Fruit fly (Drosophila melanogaster) whole organism, embryonic: ENCODE data around the gene CG2909.

Experiments used
- Abd-B ChIP-seq: fragments of 200-800 bp; sonication (Bioruptor generic); optimal IDR thresholded peaks from 2 replicates; lab custom pipeline; 2018; ENCODE audit warnings: missing biosample characterization, mild to moderate bottlenecking, missing genetic modification characterization, moderate library complexity
- Atf-2 ChIP-seq: fragments of 200-800 bp; sonication (Bioruptor generic); optimal IDR thresholded peaks from 2 replicates; lab custom pipeline; 2016; ENCODE audit warnings: missing biosample characterization, missing genetic modification characterization
- Atf6 ChIP-seq: fragments of 200-800 bp; sonication (Bioruptor generic); IDR thresholded peaks from 2 replicates; pipeline ENCODE4 v1.3.6; 2022; ENCODE audit warnings: missing biosample characterization, missing genetic modification characterization
- Blimp-1 ChIP-seq: fragments of 200-800 bp; sonication (Bioruptor generic); optimal IDR thresholded peaks from 3 replicates; lab custom pipeline; 2018; ENCODE audit warnings: missing biosample characterization, missing genetic modification characterization, mild to moderate bottlenecking, moderate library complexity, missing genetic modification reagents
- CG12104 ChIP-seq: fragments of 200-800 bp; sonication (Bioruptor generic); optimal IDR thresholded peaks from 3 replicates; lab custom pipeline; 2016; ENCODE audit warnings: missing biosample characterization, missing genetic modification characterization
- CG12219 ChIP-seq: fragments of 200-800 bp; sonication (Bioruptor generic); optimal IDR thresholded peaks from 3 replicates; lab custom pipeline; 2018; ENCODE audit warnings: missing biosample characterization, mild to moderate bottlenecking, missing genetic modification characterization
- CG12391 ChIP-seq: fragments of 200-800 bp; sonication (Bioruptor generic); optimal IDR thresholded peaks from 3 replicates; lab custom pipeline; 2018; ENCODE audit warnings: missing biosample characterization, mild to moderate bottlenecking, missing genetic modification characterization, moderate library complexity
- CG14710 ChIP-seq: fragments of 200-800 bp; sonication (Bioruptor generic); optimal IDR thresholded peaks from 3 replicates; lab custom pipeline; 2019; ENCODE audit warnings: missing biosample characterization, mild to moderate bottlenecking, missing genetic modification characterization, moderate library complexity
- CG30403 ChIP-seq: fragments of 200-800 bp; sonication (Bioruptor generic); optimal IDR thresholded peaks from 3 replicates; lab custom pipeline; 2016; ENCODE audit warnings: missing biosample characterization, missing genetic modification characterization
- CG31441 ChIP-seq: fragments of 200-800 bp; sonication (Bioruptor generic); IDR thresholded peaks from 2 replicates; pipeline ENCODE4 v1.3.6; 2022; ENCODE audit warnings: missing biosample characterization, missing genetic modification characterization
- CG3163 ChIP-seq: fragments of 200-800 bp; sonication (Bioruptor generic); optimal IDR thresholded peaks from 3 replicates; lab custom pipeline; 2016; ENCODE audit warnings: missing biosample characterization, missing genetic modification characterization
- CG33557 ChIP-seq: fragments of 200-800 bp; sonication (Bioruptor generic); optimal IDR thresholded peaks from 2 replicates; lab custom pipeline; 2019; ENCODE audit warnings: missing biosample characterization, mild to moderate bottlenecking, missing genetic modification characterization, moderate library complexity
- CG3847 ChIP-seq: fragments of 200-800 bp; sonication (Bioruptor generic); IDR thresholded peaks from 2 replicates; pipeline ENCODE4 v1.3.6; 2022; ENCODE audit warnings: missing biosample characterization, missing genetic modification characterization
- CG5953 ChIP-seq: fragments of 200-800 bp; sonication (Bioruptor generic); IDR thresholded peaks from 2 replicates; pipeline ENCODE4 v1.3.6; 2022; ENCODE audit warnings: missing biosample characterization, missing genetic modification characterization
- CG7839 ChIP-seq: fragments of 200-800 bp; sonication (Bioruptor generic); optimal IDR thresholded peaks from 3 replicates; lab custom pipeline; 2018; ENCODE audit warnings: missing biosample characterization, mild to moderate bottlenecking, missing genetic modification characterization, moderate library complexity
- CG7987 ChIP-seq: fragments of 200-800 bp; sonication (Bioruptor generic); optimal IDR thresholded peaks from 2 replicates; lab custom pipeline; 2018; ENCODE audit warnings: missing biosample characterization, mild to moderate bottlenecking, missing genetic modification characterization, moderate library complexity
- CHES-1-like ChIP-seq: fragments of 200-800 bp; sonication (Bioruptor generic); optimal IDR thresholded peaks from 2 replicates; lab custom pipeline; 2016; ENCODE audit warnings: missing biosample characterization, missing genetic modification characterization
- Chrac-16 ChIP-seq: fragments of 200-800 bp; sonication (Bioruptor generic); optimal IDR thresholded peaks from 3 replicates; lab custom pipeline; 2016; ENCODE audit warnings: missing biosample characterization, missing genetic modification characterization
- CoRest ChIP-seq: fragments of 200-800 bp; sonication (Bioruptor generic); optimal IDR thresholded peaks from 3 replicates; lab custom pipeline; 2018; ENCODE audit warnings: missing biosample characterization, mild to moderate bottlenecking, missing genetic modification characterization, moderate library complexity
- Doc2 ChIP-seq: fragments of 200-800 bp; sonication (Bioruptor generic); IDR thresholded peaks from 2 replicates; pipeline ENCODE4 v1.3.6; 2022; ENCODE audit warnings: missing biosample characterization, missing genetic modification characterization
- Pdp1 ChIP-seq, 2 experiments: fragments of 200-800 bp; sonication (Bioruptor generic); optimal IDR thresholded peaks; 3 replicates each; lab custom pipeline; 2016; ENCODE audit warnings: missing biosample characterization in 2 of 2, missing genetic modification characterization in 2 of 2, mild to moderate bottlenecking in 1 of 2, moderate library complexity in 1 of 2
- Sox100B ChIP-seq: fragments of 200-800 bp; sonication (Bioruptor generic); optimal IDR thresholded peaks from 3 replicates; lab custom pipeline; 2018; ENCODE audit warnings: missing biosample characterization, mild to moderate bottlenecking, missing genetic modification characterization
- Sox102F ChIP-seq: fragments of 200-800 bp; sonication (Bioruptor generic); optimal IDR thresholded peaks from 2 replicates; lab custom pipeline; 2018; ENCODE audit warnings: missing biosample characterization, mild to moderate bottlenecking, missing genetic modification characterization, moderate library complexity
- Ssrp ChIP-seq: fragments of 200-800 bp; sonication (Bioruptor generic); optimal IDR thresholded peaks from 2 replicates; lab custom pipeline; 2018; ENCODE audit warnings: missing biosample characterization, mild to moderate bottlenecking, missing genetic modification characterization, moderate library complexity
- Trl ChIP-seq, 3 experiments: fragments of >200 bp in 2 of 3; fragments of 200-800 bp in 1 of 3; sonication (Bioruptor generic) in 1 of 3; optimal IDR thresholded peaks; 2 replicates in 1 of 3; 3 replicates in 2 of 3; lab custom pipeline; 2016 to 2017; ENCODE audit warnings: missing biosample characterization in 1 of 3, missing genetic modification characterization in 1 of 3
- ase ChIP-seq: fragments of 200-800 bp; sonication (Bioruptor generic); IDR thresholded peaks from 3 replicates; pipeline ENCODE4 v1.3.6; 2022; ENCODE audit warnings: missing biosample characterization, missing genetic modification characterization
- az2 ChIP-seq: fragments of 200-800 bp; sonication (Bioruptor generic); optimal IDR thresholded peaks from 3 replicates; lab custom pipeline; 2016; ENCODE audit warnings: missing biosample characterization, missing genetic modification characterization
- bcd ChIP-seq: fragments of 200-800 bp; sonication (Bioruptor generic); optimal IDR thresholded peaks from 2 replicates; lab custom pipeline; 2017; ENCODE audit warnings: missing biosample characterization, mild to moderate bottlenecking, missing genetic modification characterization
- cad ChIP-seq: fragments of >200 bp; optimal IDR thresholded peaks from 2 replicates; lab custom pipeline; 2017; ENCODE audit warnings: missing biosample characterization, missing genetic modification characterization
- chif ChIP-seq, 2 experiments: fragments of 200-800 bp; sonication (Bioruptor generic); optimal IDR thresholded peaks; 3 replicates each; lab custom pipeline; 2016; ENCODE audit warnings: missing biosample characterization in 2 of 2, missing genetic modification characterization in 2 of 2
- danr ChIP-seq: fragments of 200-800 bp; sonication (Bioruptor generic); IDR thresholded peaks from 2 replicates; pipeline ENCODE4 v1.3.6; 2022; ENCODE audit warnings: missing biosample characterization, missing genetic modification characterization
- disco-r ChIP-seq: fragments of 200-800 bp; sonication (Bioruptor generic); optimal IDR thresholded peaks from 2 replicates; lab custom pipeline; 2016; ENCODE audit warnings: missing biosample characterization, missing genetic modification characterization
- dm ChIP-seq: fragments of 200-800 bp; sonication (Bioruptor generic); optimal IDR thresholded peaks from 3 replicates; lab custom pipeline; 2016; ENCODE audit warnings: missing biosample characterization, missing genetic modification characterization
- dmrt99B ChIP-seq: fragments of 200-800 bp; sonication (Bioruptor generic); optimal IDR thresholded peaks from 2 replicates; lab custom pipeline; 2018; ENCODE audit warnings: missing biosample characterization, mild to moderate bottlenecking, missing genetic modification characterization, moderate library complexity
- dysf ChIP-seq: fragments of 200-800 bp; sonication (Bioruptor generic); IDR thresholded peaks from 3 replicates; pipeline ENCODE4 v1.3.6; 2022; ENCODE audit warnings: missing biosample characterization, missing genetic modification characterization
- gem ChIP-seq: fragments of 200-800 bp; sonication (Bioruptor generic); optimal IDR thresholded peaks from 2 replicates; lab custom pipeline; 2019; ENCODE audit warnings: missing biosample characterization, mild to moderate bottlenecking, missing genetic modification characterization, moderate library complexity
- gro ChIP-seq: fragments of 200-800 bp; sonication (Bioruptor generic); optimal IDR thresholded peaks from 2 replicates; lab custom pipeline; 2016; ENCODE audit warnings: missing biosample characterization, missing genetic modification characterization
- gsb ChIP-seq: fragments of 200-800 bp; sonication (Bioruptor generic); IDR thresholded peaks from 2 replicates; pipeline ENCODE4 v1.3.6; 2022; ENCODE audit warnings: missing biosample characterization, missing genetic modification characterization
- insv ChIP-seq, 2 experiments: fragments of 200-800 bp; sonication (Bioruptor generic); optimal IDR thresholded peaks; 3 replicates each; lab custom pipeline; 2016 to 2018; ENCODE audit warnings: missing biosample characterization in 2 of 2, missing genetic modification characterization in 2 of 2
- jigr1 ChIP-seq: fragments of 200-800 bp; sonication (Bioruptor generic); IDR thresholded peaks from 3 replicates; pipeline ENCODE4 v1.3.6; 2022; ENCODE audit warnings: missing biosample characterization, missing genetic modification characterization
- jing ChIP-seq: fragments of 200-800 bp; sonication (Bioruptor generic); optimal IDR thresholded peaks from 2 replicates; lab custom pipeline; 2018; ENCODE audit warnings: missing biosample characterization, mild to moderate bottlenecking, missing genetic modification characterization
- jumu ChIP-seq: fragments of 200-800 bp; sonication (Bioruptor generic); optimal IDR thresholded peaks from 3 replicates; lab custom pipeline; 2016; ENCODE audit warnings: missing biosample characterization, missing genetic modification characterization
- lilli ChIP-seq: fragments of 200-800 bp; sonication (Bioruptor generic); optimal IDR thresholded peaks from 3 replicates; lab custom pipeline; 2016; ENCODE audit warnings: missing biosample characterization, missing genetic modification characterization
- nmo ChIP-seq: fragments of 200-800 bp; sonication (Bioruptor generic); optimal IDR thresholded peaks from 2 replicates; lab custom pipeline; 2018; ENCODE audit warnings: missing biosample characterization, mild to moderate bottlenecking, missing genetic modification characterization, moderate library complexity
- prd ChIP-seq, 3 experiments: fragments of >200 bp in 2 of 3; fragments of 200-800 bp in 1 of 3; sonication (Bioruptor generic) in 1 of 3; optimal IDR thresholded peaks in 2 of 3; IDR thresholded peaks in 1 of 3; 2 replicates in 2 of 3; 3 replicates in 1 of 3; pipeline versions ENCODE4 v1.3.6 to Lab custom; 2017 to 2022; ENCODE audit warnings: missing biosample characterization in 1 of 3, missing genetic modification characterization in 1 of 3
- so ChIP-seq: fragments of 200-800 bp; sonication (Bioruptor generic); IDR thresholded peaks from 3 replicates; pipeline ENCODE4 v1.3.6; 2022; ENCODE audit warnings: missing biosample characterization, missing genetic modification characterization
- tgo ChIP-seq: fragments of 200-800 bp; sonication (Bioruptor generic); IDR thresholded peaks from 3 replicates; pipeline ENCODE4 v1.3.6; 2022; ENCODE audit warnings: missing biosample characterization, missing genetic modification characterization
- tio ChIP-seq: fragments of 200-800 bp; sonication (Bioruptor generic); optimal IDR thresholded peaks from 2 replicates; lab custom pipeline; 2017; ENCODE audit warnings: missing biosample characterization, missing genetic modification characterization, inconsistent platforms

The CG2909 gene

dm6 chrX:10362557-10363366, 36.5 kb downstream of the CG2909 start (continued):
- no peak for TF ChIP-seq CG33557 (GFP tag; lab: Kevin White, UChicago)
- peak; percentile 44 for TF ChIP-seq gem
- peak; percentile 37 for TF ChIP-seq CG14710 (tag; lab: Kevin White, UChicago)
- peak; percentile 6 for TF ChIP-seq Ssrp (tag; lab: Kevin White, UChicago)
- TF ChIP-seq CoRest (tag; lab: Kevin White, UChicago), result peak; percentile 42
- peak; percentile 15 for TF ChIP-seq CHES-1-like (GFP tag; lab: Kevin White, UChicago)
- TF ChIP-seq ase (GFP tag; lab: Robert Waterston, UW), result no peak
- peak; percentile 30 for TF ChIP-seq Sox102F (GFP tag; lab: Kevin White, UChicago)
- peak; percentile 35 for TF ChIP-seq az2 (GFP tag; lab: Kevin White, UChicago)
- TF ChIP-seq CG30403 (GFP tag; lab: Kevin White, UChicago), result peak; percentile 64
- TF ChIP-seq Abd-B (GFP tag; lab: Kevin White, UChicago), result no peak
- TF ChIP-seq Doc2, result no peak
- peak; percentile 43 for TF ChIP-seq dmrt99B (tag; lab: Kevin White, UChicago)
- no peak for TF ChIP-seq CG5953 (GFP tag; lab: Robert Waterston, UW)
- TF ChIP-seq dm, result peak; percentile 17
- TF ChIP-seq Blimp-1 (GFP tag; lab: Kevin White, UChicago), result peak; percentile 18
- peak; percentile 25 for TF ChIP-seq jing (GFP tag; lab: Kevin White, UChicago)
- 0 out of 2 replicates have a peak, but pooled peaks have one; percentile 20 for TF ChIP-seq CG3847 (GFP tag; lab: Robert Waterston, UW)
- peak; percentile 43 to 55 for TF ChIP-seq Pdp1 (GFP tag; optimal IDR thresholded peaks at IDR 0.05; lab: Kevin White, UChicago)
- TF ChIP-seq gro (GFP tag; lab: Kevin White, UChicago), result no peak
- TF ChIP-seq chif (GFP tag; optimal IDR thresholded peaks at IDR 0.05; lab: Kevin White, UChicago), result peak; percentile 2 to 7
- peak; percentile 36 for TF ChIP-seq disco-r (GFP tag; lab: Kevin White, UChicago)
- TF ChIP-seq insv (GFP tag; optimal IDR thresholded peaks at IDR 0.05; lab: Kevin White, UChicago), result no peak
- no peak for TF ChIP-seq so (GFP tag; lab: Robert Waterston, UW)
- TF ChIP-seq Atf-2 (GFP tag; lab: Kevin White, UChicago), result peak; percentile 40
- no peak for TF ChIP-seq Atf6
- 0 out of 3 replicates have a peak, but pooled peaks have one; percentile 27 for TF ChIP-seq jigr1 (GFP tag; lab: Robert Waterston, UW)
- peak; percentile 1 for TF ChIP-seq jumu
- peak; percentile 52 for TF ChIP-seq nmo (GFP tag; lab: Kevin White, UChicago)
- TF ChIP-seq bcd, result peak; percentile 58
- peak; percentile 44 for TF ChIP-seq CG12104
- no peak for TF ChIP-seq Trl (optimal IDR thresholded peaks at IDR 0.05; lab: Kevin White, UChicago)
- peak; percentile 26 for TF ChIP-seq Trl (GFP tag; optimal IDR thresholded peaks at IDR 0.05; lab: Kevin White, UChicago)
- TF ChIP-seq Chrac-16 (GFP tag; lab: Kevin White, UChicago), result peak; percentile 32
- peak; percentile 26 for TF ChIP-seq lilli
- TF ChIP-seq Sox100B, result peak; percentile 50
- TF ChIP-seq CG7987 (GFP tag; lab: Kevin White, UChicago), result no peak
- peak; percentile 31 for TF ChIP-seq tio
- TF ChIP-seq CG3163, result peak; percentile 2
- 0 out of 3 replicates have a peak, but pooled peaks have one; percentile 39 for TF ChIP-seq tgo (GFP tag; lab: Robert Waterston, UW)
- peak; percentile 37 for TF ChIP-seq CG12391 (tag; lab: Kevin White, UChicago)
- 0 out of 3 replicates have a peak, but pooled peaks have one; percentile 22 for TF ChIP-seq dysf
- peak; percentile 55; the same call in 1 of the 2 replicates for TF ChIP-seq CG31441 (GFP tag; lab: Robert Waterston, UW)
- no peak for TF ChIP-seq cad
- TF ChIP-seq danr, result no peak
- peak; percentile 33 for TF ChIP-seq CG7839
- TF ChIP-seq gsb (GFP tag; lab: Robert Waterston, UW), result no peak
- TF ChIP-seq prd (optimal IDR thresholded peaks at IDR 0.05; lab: Kevin White, UChicago), result no peak
- 0 out of 3 replicates have a peak, but pooled peaks have one; percentile 13 for TF ChIP-seq prd (GFP tag; IDR thresholded peaks at IDR 0.05; lab: Robert Waterston, UW)
- peak; percentile 2 for TF ChIP-seq CG12219 (GFP tag; lab: Kevin White, UChicago)
